Fruit fly (Drosophila melanogaster) ovary, adult (tissue): Measurements from ENCODE around the gene rha.

Experiments used
- CG17801 ChIP-seq: fragments of 200-800 bp; optimal IDR thresholded peaks from 2 replicates; lab custom pipeline; 2019; ENCODE audit warnings: missing biosample characterization, mild to moderate bottlenecking, missing genetic modification characterization, moderate library complexity; ENCODE audit not compliant: partially characterized antibody

Gene rha

dm6 chr3R:25339952-25340351 is at the start of gene rha:
rha (plus strand) TSS chr3R:25340252.
- no peak for TF ChIP-seq CG17801 (GFP tag; lab: Kevin White, UChicago)

- peak; percentile 90 for TF ChIP-seq CG17801 (GFP tag; lab: Kevin White, UChicago)
Observed at dm6 chr3R:25292864-25293284, 47.2 kb upstream of the rha start, which contains the start of gene CG31098. CG31098 (minus strand) TSS chr3R:25292977.

DNA sequence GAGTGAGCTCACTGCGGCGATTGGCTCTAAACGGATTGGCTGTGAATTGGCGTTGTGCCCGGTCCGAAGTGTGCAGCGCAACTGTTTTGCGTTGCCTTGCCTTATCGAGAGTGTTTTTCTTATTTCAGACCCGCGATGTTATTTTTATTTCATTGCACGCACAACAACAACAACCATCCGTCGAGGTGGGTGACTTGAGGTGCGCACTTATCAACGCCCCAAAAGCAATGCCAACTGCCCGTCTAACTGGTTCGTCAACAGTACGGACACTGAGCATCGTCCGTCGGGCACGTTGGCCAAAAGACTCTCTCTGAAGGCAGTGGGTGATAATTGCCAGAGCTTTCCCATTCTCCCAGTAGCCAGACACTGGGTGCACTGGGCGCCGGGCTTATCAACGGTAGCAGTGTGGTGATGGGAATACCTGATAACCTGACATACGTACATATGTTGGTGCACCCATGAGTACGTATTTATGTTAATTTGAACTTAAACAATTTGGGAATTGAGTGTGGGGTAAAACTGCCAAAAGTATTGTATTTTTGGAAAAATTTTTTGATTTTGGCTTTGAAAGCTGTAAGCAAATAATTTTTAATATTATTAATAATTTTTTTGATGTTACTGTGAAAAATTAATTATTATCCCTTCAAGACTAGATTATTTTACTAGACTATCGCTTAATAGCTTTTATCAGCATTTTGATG is 44.6 kb upstream of the rha start, which contains the start of gene CG31102:
Gene CG31102, minus strand, starts transcription at position 275 of the 701 bp plus-strand sequence.
- TF ChIP-seq CG17801 (GFP tag; lab: Kevin White, UChicago) = no peak

- no peak for TF ChIP-seq CG17801 (GFP tag; lab: Kevin White, UChicago)
Observed at dm6 chr3R:25297678-25298077, 42.4 kb upstream of the rha start, which contains the start of gene CG31097. CG31097 (minus strand) TSS chr3R:25297778.

DNA sequence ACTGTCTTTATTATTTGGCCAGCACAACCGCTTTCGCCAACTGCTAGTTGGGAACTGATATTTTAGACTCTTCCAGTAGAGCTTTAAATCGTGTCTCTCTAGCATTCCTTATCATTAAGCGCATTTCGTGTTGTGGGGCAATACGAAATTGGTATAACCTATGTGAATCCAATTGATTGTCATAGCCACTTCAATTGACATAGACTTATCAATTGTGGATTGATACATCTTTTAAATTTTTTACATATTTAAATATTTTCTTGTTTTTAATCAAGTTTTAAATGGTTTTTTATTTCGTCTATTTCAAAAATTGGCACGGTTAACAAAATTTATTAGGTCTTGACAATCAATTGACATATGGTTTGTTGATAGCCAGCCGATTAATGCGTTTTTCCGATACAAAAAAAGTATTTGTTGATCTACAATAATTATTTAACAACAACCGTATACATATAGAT is 40.5 kb upstream of the rha start, which contains the start of gene CG31288:
Gene CG31288, minus strand, starts transcription at position 51 of the 458 bp plus-strand sequence.
- no peak for TF ChIP-seq CG17801 (GFP tag; lab: Kevin White, UChicago)

DNA sequence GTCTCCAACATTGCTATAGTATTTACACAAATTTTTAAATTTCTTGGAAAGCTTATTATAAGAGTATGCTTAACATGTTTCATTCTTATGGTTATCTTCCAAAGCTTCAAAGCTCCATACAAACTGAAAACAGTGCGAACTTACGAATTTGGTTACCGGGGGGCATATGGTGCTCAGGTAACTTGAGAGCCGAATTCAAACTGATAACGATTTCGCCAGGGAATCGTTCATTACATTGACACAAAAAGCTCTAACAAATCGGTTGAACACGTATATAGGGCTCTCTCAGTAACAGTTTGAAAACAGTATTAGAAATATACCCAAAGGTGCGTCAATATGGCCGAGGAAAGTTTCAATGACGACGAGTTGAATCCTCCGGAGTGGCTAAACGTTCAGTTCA is 39.5 kb upstream of the rha start, which contains the start of gene CG13659:
Gene CG13659, plus strand, starts transcription at position 317 of the 400 bp plus-strand sequence.
- no peak for TF ChIP-seq CG17801 (GFP tag; lab: Kevin White, UChicago)

DNA sequence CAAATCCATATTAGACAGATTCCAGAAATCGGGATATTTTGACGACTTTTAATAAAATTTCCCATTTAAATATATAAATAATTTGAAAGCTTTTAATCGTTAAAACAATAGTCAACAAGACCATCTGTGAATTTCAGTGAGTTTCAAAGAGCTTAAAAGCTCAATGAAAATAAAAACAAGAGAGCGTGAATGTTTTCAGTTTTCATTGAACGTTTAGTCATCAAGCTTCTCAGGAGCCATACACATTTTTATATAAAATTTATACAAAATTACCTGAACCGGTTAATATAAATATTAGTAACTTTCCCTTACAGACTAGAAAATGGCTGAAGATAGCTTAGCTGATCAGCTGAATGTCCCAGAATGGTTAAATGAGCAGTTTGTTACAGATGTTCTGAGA is 37.8 kb upstream of the rha start, which contains the start of gene CG31370:
Gene CG31370, plus strand, starts transcription at position 226 of the 400 bp plus-strand sequence.
- TF ChIP-seq CG17801 (GFP tag; lab: Kevin White, UChicago) = no peak

DNA sequence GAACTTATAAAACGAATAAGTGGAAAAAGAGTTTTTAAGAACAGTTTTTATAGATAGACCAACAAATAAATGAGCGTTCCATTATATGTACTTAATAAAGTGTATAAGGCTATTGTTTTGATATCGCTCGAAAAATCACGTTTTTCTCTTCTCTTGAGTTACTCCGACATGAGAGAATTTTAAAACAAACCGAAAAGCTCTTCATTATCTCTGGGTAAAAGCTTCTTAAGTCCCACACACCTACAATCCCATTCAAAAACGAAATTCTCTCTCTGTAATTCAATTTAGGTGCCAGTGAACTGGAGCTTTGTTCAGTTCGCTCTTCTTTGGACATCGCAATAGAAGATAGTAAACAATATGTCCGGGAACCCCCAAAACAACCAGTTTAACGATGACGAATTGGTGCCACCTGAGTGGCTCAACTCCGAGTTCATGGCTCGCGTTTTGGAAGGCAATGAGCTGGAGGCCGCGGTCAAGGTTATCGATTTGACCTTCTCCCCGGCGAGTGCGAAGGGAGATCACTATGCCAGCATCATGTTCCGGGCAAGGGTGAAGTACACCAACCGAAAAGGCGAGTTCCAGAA is 36.1 kb upstream of the rha start, which contains the start of gene CG31436:
Gene CG31436, plus strand, starts transcription at position 281 of the 584 bp plus-strand sequence.
- TF ChIP-seq CG17801 (GFP tag; lab: Kevin White, UChicago) = peak; percentile 3

DNA sequence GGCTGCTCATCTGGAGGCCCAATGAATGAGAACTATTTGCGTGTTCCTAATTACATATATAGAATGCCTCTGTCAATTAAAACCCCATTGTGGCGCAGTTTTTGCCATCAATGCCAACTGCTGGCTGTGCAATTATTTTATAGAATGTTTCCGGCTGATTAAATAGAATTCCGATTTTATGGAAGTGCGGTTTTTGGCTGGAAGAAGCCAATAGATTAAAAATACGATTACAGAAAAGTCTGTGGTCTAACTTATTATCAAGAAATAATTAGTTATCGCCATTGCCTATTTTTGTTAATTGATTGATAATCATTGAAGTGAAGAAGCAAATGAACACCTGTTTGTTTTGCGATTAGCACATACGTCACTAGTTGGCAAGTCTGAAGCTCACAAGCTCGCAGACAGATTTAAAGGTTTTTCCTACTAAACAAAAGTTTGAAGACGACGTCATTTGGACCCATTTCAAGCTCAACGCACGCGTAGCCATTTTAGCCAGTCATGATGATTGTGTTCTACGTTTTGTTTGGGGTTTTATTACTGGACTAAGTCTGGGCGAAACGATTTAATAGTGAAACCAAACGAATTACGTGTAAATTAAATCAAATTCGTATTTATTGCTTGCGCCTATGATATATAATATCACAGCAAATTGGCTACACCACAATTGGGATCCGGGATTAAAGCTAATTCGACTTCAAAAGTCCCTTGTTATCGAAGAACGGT is 34.1 kb upstream of the rha start:
- no peak for TF ChIP-seq CG17801 (GFP tag; lab: Kevin White, UChicago)

- no peak for TF ChIP-seq CG17801 (GFP tag; lab: Kevin White, UChicago)
Observed at dm6 chr3R:25308228-25308627, 31.8 kb upstream of the rha start, which contains the start of gene CG10550. CG10550 (minus strand) TSS chr3R:25308391.

DNA sequence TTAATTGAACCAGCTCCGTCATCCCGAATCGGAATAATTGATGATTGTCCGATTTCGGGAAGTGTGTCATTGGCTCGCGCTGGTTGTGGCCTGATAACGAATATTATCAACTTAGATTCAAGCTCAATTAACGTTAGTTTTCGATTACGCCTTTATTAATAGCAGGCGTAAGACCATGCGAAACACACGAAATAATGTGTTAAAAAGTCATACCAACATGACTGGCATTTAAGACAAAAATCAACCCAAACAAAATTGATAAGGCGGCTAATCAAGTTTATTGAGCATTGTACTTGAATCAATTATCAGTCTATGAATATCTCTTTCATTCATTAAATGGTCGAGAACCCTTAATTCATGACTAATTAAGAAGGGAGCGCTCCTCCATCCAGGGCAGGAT is 30.9 kb upstream of the rha start:
- TF ChIP-seq CG17801 (GFP tag; lab: Kevin White, UChicago) = no peak

DNA sequence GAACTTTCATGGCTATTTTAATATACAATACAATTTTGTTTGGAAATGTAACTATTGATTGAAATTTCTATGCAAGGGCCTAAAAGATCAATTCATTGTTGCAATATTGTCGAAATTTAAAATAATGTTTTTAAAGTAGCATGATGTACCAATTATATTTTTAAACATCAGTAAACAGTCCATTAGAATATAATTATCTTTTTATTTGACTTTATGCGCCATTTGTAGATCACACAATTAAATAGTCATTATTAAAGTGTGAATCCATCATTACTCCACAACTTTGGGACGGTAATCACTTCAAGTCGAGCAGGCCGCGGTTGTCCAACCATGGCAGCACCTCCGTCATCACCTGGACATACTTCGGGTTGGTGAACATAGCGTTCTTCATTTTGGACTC is 29.2 kb upstream of the rha start, which contains the start of gene CG31099:
Gene CG31099, minus strand, starts transcription at position 101 of the 400 bp plus-strand sequence.
- no peak for TF ChIP-seq CG17801 (GFP tag; lab: Kevin White, UChicago)

dm6 chr3R:25312583-25312982 is 27.5 kb upstream of the rha start:
- no peak for TF ChIP-seq CG17801 (GFP tag; lab: Kevin White, UChicago)

DNA sequence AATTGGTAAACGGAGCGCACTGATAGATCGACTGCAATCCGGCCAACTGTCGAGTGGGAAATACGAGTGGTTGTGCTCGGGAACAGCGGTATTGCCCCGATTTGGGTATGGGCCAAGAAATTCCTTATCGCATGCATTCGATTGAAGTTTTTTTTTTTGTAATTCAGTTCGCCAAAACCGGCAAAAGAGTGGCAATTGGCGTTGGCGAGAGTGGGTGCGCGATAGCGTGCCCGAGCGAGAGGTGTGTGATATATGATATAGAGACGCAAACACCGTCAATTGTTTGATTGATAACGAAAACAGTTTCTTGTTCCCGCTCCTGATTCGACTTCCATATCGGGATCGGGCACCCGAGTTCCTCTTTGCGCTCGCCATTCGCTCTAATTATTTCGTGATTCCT is 26.3 kb upstream of the rha start, which contains the start of gene CG31087:
Gene CG31087, minus strand, starts transcription at position 63 of the 400 bp plus-strand sequence.
- TF ChIP-seq CG17801 (GFP tag; lab: Kevin White, UChicago) = no peak
